Fruit fly (Drosophila melanogaster): ENCODE results near the gene CG13458.

The CG13458 gene

DNA sequence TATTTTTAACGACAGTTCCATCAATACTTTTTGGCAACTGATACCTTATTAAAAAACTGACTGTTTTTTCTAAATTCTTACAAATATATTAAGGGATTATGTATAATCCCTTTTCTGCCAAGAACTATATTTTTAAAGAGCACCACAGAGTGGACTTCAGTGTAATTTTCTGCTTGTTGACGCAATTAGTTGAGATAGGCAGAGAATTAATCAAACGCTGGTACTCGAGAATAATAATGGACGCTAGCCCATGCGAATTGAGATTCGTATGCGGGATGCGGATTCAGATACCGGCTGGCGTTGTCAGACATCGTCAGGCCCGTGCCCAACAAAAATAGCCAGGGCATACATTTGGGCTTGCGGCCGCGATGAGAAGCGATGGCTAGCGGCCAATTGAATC is at the start of gene CG13458:
TSS of gene CG13458 (plus strand) at position 301 of the 400 bp plus-strand sequence.
- TF ChIP-seq usp (GFP tag; optimal IDR thresholded peaks at IDR 0.05) (no peak), EcR (GFP tag; optimal IDR thresholded peaks at IDR 0.05) (no peak), pan (optimal IDR thresholded peaks at IDR 0.05) (no peak), Dll (optimal IDR thresholded peaks at IDR 0.05) (no peak), CG8478 (optimal IDR thresholded peaks at IDR 0.05) (no peak), psq (optimal IDR thresholded peaks at IDR 0.05) (no peak)

DNA sequence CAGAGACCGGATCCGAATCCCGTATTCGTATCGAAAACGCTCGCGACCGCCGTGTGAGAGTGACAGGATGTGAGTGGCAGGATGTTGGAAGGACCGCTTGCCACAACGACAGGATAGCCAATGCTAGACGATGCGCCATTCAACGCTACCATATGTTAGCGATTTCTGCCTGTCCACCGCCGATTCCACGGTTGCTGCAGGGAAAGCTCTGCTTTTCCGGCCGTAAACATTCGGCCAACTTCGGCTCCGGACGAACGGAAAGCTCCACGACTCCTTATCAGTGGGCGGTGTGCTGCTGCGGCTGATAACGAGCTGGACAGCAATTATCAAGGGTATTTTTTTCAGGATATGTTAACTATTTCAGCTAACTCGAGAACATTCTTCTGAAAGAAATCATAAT is 48.5 kb upstream of the CG13458 start, which contains the start of gene Sytbeta:
TSS of gene Sytbeta (minus strand) at position 101 of the 400 bp plus-strand sequence.
- TF ChIP-seq Dll (optimal IDR thresholded peaks at IDR 0.05) (no peak), pan (optimal IDR thresholded peaks at IDR 0.05) (no peak), usp (GFP tag; optimal IDR thresholded peaks at IDR 0.05) (no peak), psq (optimal IDR thresholded peaks at IDR 0.05) (no peak), EcR (GFP tag; optimal IDR thresholded peaks at IDR 0.05) (no peak), CG8478 (optimal IDR thresholded peaks at IDR 0.05) (no peak)

DNA sequence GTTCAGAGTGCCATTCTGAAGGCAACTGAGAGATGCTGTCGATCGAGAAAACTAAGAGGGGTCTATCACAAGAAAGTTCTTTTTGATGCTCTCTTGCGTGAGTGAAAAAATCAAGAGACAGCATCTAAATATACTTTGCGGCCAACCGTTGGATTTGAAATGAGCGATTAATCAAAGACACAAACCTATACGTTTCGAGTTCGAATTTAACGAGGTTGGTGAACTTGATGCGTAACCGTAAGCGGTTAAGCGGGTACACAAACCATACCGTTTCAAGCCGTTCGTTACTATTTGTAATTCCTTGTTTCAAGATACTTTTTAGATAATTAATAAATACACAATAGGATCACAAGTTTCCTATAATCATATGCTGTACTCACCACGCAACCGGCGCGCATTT is 41.2 kb upstream of the CG13458 start:
- no peak for TF ChIP-seq pan (optimal IDR thresholded peaks at IDR 0.05)
- no peak for TF ChIP-seq CG8478 (optimal IDR thresholded peaks at IDR 0.05)
- TF ChIP-seq EcR (GFP tag; optimal IDR thresholded peaks at IDR 0.05), result no peak
- no peak for TF ChIP-seq psq (optimal IDR thresholded peaks at IDR 0.05)
- no peak for TF ChIP-seq Dll (optimal IDR thresholded peaks at IDR 0.05)
- TF ChIP-seq usp (GFP tag; optimal IDR thresholded peaks at IDR 0.05), result no peak

DNA sequence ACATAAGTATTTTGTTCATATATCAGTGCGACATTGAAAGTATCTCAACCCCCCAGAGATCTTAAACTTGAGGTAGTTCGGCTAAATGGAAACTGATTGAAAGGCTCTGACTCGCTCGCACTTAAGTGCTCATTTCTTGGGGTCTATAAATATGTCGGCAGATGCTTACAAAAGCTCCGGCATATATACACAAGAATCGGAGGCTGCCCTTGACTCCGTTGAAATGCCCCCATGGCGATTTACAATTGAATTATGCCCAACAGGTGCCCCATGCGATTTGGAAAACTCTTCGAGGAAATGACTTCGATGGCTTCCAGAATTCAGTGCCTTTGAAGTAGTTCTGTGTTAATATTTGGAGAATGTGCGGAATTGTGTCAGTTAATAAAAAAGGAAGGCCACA is 39.7 kb upstream of the CG13458 start:
- TF ChIP-seq CG8478 (optimal IDR thresholded peaks at IDR 0.05) (no peak), EcR (GFP tag; optimal IDR thresholded peaks at IDR 0.05) (no peak), Dll (optimal IDR thresholded peaks at IDR 0.05) (no peak), usp (GFP tag; optimal IDR thresholded peaks at IDR 0.05) (no peak), pan (optimal IDR thresholded peaks at IDR 0.05) (no peak), psq (optimal IDR thresholded peaks at IDR 0.05) (no peak)

DNA sequence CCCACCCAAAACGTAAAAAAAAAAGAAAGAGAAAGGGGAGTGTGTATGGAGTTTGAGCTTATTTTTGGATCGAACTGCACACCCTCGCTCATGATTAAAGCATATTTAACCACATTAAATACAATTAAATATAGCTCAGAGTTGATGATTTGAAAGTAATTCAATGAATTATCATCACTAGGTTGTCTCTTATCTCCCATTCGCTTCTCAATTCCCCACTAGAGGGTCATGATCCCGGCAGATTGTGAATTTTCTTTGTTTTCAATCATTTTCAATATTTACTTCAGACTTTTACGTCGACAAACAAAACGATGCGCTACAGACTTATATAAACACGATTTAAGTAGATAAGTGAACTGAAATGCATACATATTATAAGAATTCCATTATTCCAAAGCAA is 37.0 kb upstream of the CG13458 start:
- no peak for TF ChIP-seq Dll (optimal IDR thresholded peaks at IDR 0.05)
- TF ChIP-seq CG8478 (optimal IDR thresholded peaks at IDR 0.05), result no peak
- no peak for TF ChIP-seq usp (GFP tag; optimal IDR thresholded peaks at IDR 0.05)
- TF ChIP-seq EcR (GFP tag; optimal IDR thresholded peaks at IDR 0.05), result no peak
- TF ChIP-seq pan (optimal IDR thresholded peaks at IDR 0.05), result no peak

DNA sequence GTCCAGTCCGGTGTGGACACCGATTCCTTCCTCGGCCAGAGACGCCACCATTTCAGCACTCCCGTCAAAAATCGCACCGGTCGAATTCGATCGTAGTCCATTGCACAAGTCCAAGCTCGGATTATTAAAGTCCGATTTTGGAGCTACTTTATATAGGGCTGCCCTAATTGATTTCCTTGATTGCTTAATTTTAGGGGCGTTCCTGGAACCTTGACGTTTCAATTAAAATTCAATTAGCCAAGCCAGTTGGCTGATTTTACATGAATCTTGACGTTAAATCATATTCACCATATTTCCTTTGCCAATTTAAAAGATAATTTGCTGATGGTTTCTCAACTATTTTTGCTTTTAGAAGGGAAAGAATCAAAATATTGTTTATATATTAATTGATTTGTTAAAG is 35.0 kb upstream of the CG13458 start, which contains the start of gene Or71a:
TSS of gene Or71a (minus strand) at position 101 of the 400 bp plus-strand sequence.
- TF ChIP-seq CG8478 (optimal IDR thresholded peaks at IDR 0.05) (no peak), psq (optimal IDR thresholded peaks at IDR 0.05) (no peak), pan (optimal IDR thresholded peaks at IDR 0.05) (no peak), EcR (GFP tag; optimal IDR thresholded peaks at IDR 0.05) (no peak), Dll (optimal IDR thresholded peaks at IDR 0.05) (no peak), usp (GFP tag; optimal IDR thresholded peaks at IDR 0.05) (no peak)

DNA sequence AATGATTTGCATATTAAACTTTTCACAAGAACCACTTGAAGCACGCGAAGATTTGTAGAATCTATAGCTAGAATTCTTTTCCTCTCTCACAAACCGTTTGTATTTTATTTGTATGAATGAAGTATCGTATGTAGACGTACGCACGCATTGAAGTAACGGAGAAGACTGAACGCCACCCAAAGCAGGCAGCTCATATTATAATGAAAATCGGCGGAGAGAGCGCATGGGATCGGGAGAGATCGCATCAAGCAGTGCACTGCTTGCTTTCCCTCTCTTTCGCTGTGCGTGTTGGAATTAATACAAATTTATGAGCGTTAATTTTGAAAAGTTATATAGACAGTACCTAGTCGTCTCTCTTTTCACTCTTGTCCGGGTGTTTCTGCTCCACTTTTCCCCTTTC is 34.1 kb upstream of the CG13458 start:
- TF ChIP-seq usp (GFP tag; optimal IDR thresholded peaks at IDR 0.05), result no peak
- TF ChIP-seq EcR (GFP tag; optimal IDR thresholded peaks at IDR 0.05), result no peak
- TF ChIP-seq CG8478 (optimal IDR thresholded peaks at IDR 0.05), result no peak
- TF ChIP-seq pan (optimal IDR thresholded peaks at IDR 0.05), result no peak
- TF ChIP-seq Dll (optimal IDR thresholded peaks at IDR 0.05), result no peak
- no peak for TF ChIP-seq psq (optimal IDR thresholded peaks at IDR 0.05)

DNA sequence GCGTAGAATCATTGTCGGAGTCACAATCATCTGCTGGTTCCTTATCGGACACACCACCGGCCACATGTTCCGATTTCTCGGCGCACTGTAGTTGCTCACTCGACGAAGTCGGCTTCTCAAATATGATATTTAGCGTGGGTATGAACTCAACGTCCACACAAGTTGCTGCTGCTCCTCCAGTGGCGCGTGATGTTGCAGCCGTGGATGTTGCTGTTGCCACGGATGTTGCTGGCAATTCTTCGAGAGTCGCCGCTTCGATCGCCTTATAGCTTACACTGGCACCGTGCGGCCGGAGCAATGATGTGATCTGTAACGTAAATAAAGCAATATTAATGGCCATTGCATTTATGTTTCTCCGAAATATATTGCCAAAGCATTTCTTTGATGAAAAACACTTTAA is 29.1 kb upstream of the CG13458 start:
- TF ChIP-seq psq (optimal IDR thresholded peaks at IDR 0.05), result no peak
- TF ChIP-seq pan (optimal IDR thresholded peaks at IDR 0.05), result no peak
- TF ChIP-seq EcR (GFP tag; optimal IDR thresholded peaks at IDR 0.05), result no peak
- no peak for TF ChIP-seq CG8478 (optimal IDR thresholded peaks at IDR 0.05)
- no peak for TF ChIP-seq Dll (optimal IDR thresholded peaks at IDR 0.05)
- no peak for TF ChIP-seq usp (GFP tag; optimal IDR thresholded peaks at IDR 0.05)

DNA sequence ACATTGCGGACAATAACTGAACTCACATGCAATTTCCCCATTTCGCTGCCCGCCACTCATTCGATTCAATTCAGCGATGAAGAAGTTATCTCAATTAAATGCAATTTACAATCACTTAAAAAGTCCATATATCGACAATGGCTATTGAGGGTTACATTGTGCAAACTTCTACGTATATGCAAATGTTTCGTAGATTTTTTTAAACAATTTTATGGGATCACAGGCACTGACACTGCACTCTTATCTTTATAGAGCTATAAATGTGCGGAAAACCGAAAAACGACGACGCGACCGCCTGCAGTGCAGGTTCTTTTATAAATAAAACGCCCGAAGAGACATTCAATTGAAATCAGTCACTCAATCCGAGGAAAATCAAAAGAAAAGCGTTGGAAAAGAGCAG is 25.1 kb upstream of the CG13458 start:
- no peak for TF ChIP-seq psq (optimal IDR thresholded peaks at IDR 0.05)
- no peak for TF ChIP-seq pan (optimal IDR thresholded peaks at IDR 0.05)
- no peak for TF ChIP-seq usp (GFP tag; optimal IDR thresholded peaks at IDR 0.05)

DNA sequence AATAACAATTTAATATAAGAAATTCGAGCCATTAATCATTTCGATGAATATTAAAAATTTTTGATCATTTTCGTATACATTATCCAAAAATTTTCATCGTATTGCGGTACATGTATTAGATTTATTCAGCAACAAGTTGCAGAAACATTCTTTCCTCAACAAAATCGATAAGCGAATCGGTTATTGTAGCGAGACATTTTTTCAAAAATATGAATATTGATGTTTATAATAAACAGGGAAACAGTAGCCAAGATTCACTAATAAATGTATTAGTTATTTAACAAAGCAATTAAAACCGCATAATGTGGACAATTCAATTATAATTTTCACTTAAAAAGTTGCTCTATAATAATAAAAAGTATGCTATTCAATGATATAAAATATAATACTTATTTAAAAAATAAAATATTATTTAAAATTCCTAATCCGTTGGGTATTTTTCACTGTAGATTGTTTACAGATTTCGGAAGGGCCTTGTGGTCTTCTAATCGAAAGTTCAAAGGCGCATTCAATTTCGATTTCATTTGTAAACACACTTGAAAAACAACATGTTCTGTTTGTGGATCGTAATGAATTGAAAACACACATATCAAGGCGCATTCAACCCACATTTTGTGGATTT is 24.2 kb upstream of the CG13458 start:
- TF ChIP-seq CG8478 (optimal IDR thresholded peaks at IDR 0.05), result no peak
- no peak for TF ChIP-seq psq (optimal IDR thresholded peaks at IDR 0.05)
- no peak for TF ChIP-seq EcR (GFP tag; optimal IDR thresholded peaks at IDR 0.05)
- no peak for TF ChIP-seq Dll (optimal IDR thresholded peaks at IDR 0.05)
- TF ChIP-seq pan (optimal IDR thresholded peaks at IDR 0.05), result no peak
- TF ChIP-seq usp (GFP tag; optimal IDR thresholded peaks at IDR 0.05), result no peak

DNA sequence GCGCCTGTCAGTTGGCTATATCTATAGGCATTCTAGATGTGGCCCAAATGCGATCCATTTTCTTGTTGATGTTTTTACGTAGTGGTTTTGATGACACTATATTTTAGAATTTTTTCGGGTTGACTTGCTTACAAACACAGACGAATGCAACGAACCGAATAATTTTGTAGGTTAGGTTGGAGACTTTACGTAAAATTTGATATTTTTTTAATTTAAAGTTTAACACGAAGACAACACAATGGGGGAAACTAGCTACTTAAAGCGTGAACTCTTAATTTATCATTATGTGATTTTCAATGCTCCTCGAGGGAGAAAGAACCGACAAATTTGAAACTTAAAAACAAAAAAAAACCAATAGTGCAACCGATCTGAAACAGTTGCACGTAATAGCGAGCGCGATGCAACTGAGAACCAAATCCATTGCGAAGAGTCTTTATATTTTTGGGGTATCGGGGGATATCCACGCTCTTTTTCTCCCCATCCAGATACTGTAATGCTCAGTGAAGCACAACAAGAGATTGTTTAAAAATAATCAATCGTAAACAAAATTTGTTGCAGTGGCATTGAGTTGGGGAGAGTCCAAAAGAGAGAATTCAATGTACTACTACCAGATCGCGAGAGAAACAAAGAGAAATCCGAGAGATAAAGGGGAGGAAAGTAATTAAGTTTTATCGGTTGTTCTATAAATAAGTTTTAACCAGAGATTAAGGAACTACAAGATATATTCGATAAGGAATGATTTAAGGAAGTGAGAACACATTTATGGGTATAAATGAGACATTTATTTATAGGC is 23.3 kb upstream of the CG13458 start:
- TF ChIP-seq pan (optimal IDR thresholded peaks at IDR 0.05), result no peak
- no peak for TF ChIP-seq psq (optimal IDR thresholded peaks at IDR 0.05)
- no peak for TF ChIP-seq Dll (optimal IDR thresholded peaks at IDR 0.05)
- no peak for TF ChIP-seq EcR (GFP tag; optimal IDR thresholded peaks at IDR 0.05)
- TF ChIP-seq CG8478 (optimal IDR thresholded peaks at IDR 0.05), result no peak
- no peak for TF ChIP-seq usp (GFP tag; optimal IDR thresholded peaks at IDR 0.05)

DNA sequence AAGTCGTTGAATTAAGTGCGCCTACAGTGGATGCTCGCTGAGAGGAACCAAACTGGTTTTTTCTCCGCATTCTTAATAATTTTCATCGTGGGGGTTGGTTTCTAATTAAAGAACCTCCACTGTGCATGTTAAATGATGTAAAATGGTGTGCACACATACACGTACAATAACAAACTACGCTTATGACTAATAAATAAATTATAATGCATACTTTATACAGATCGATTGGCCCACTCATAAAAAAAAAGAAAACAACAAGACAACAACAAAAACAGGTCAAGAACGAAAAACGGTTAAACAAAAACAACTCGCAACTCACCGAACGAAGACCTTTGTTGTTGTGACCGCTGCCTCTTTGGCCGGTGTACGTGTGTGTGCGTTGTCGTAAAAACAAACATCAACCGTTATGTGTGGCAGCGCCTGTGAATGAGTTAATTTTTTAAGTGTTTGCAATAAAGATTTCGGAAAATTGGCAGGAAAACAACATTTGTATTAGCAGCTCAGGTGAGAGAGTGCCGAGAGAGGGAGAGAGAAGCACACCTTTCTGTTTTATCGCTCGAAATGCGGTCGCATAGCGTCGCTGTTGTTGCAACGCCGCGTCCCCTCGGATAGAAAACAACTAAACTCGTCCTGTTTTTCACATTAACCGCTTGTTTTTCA is 19.3 kb upstream of the CG13458 start:
- TF ChIP-seq usp (GFP tag; optimal IDR thresholded peaks at IDR 0.05), result no peak
- TF ChIP-seq CG8478 (optimal IDR thresholded peaks at IDR 0.05), result no peak
- no peak for TF ChIP-seq psq (optimal IDR thresholded peaks at IDR 0.05)
- TF ChIP-seq Dll (optimal IDR thresholded peaks at IDR 0.05), result no peak
- TF ChIP-seq pan (optimal IDR thresholded peaks at IDR 0.05), result no peak
- TF ChIP-seq EcR (GFP tag; optimal IDR thresholded peaks at IDR 0.05), result no peak
